Fruit fly (Drosophila melanogaster) whole organism, embryonic: ENCODE data around the gene iav.

Experiments
- Adf1 ChIP-seq: fragments of 200-800 bp; sonication (Bioruptor generic); IDR thresholded peaks from 2 replicates; pipeline ENCODE4 v1.3.6; 2022; ENCODE audit warnings: missing biosample characterization, missing genetic modification characterization
- Aef1 ChIP-seq: fragments of 200-800 bp; sonication (Bioruptor generic); IDR thresholded peaks from 3 replicates; pipeline ENCODE4 v1.3.6; 2022; ENCODE audit warnings: missing biosample characterization, missing genetic modification characterization
- B-H1 ChIP-seq: fragments of 200-800 bp; sonication (Bioruptor generic); IDR thresholded peaks from 3 replicates; pipeline ENCODE4 v1.3.6; 2022; ENCODE audit warnings: missing biosample characterization, missing genetic modification characterization
- B-H2 ChIP-seq: fragments of 200-800 bp; sonication (Bioruptor generic); optimal IDR thresholded peaks from 2 replicates; lab custom pipeline; 2018; ENCODE audit warnings: missing biosample characterization, mild to moderate bottlenecking, missing genetic modification characterization
- Bdp1 ChIP-seq: fragments of 200-800 bp; sonication (Bioruptor generic); optimal IDR thresholded peaks from 3 replicates; lab custom pipeline; 2016; ENCODE audit warnings: missing biosample characterization, missing genetic modification characterization
- Blimp-1 ChIP-seq: fragments of 200-800 bp; sonication (Bioruptor generic); optimal IDR thresholded peaks from 3 replicates; lab custom pipeline; 2018; ENCODE audit warnings: missing biosample characterization, missing genetic modification characterization, mild to moderate bottlenecking, moderate library complexity, missing genetic modification reagents
- C15 ChIP-seq: fragments of 200-800 bp; sonication (Bioruptor generic); IDR thresholded peaks from 3 replicates; pipeline ENCODE4 v1.3.6; 2022; ENCODE audit warnings: missing biosample characterization, missing genetic modification characterization
- CG10462 ChIP-seq: fragments of 200-800 bp; sonication (Bioruptor generic); optimal IDR thresholded peaks from 2 replicates; lab custom pipeline; 2016; ENCODE audit warnings: missing biosample characterization, missing genetic modification characterization
- CG11560 ChIP-seq: fragments of 200-800 bp; sonication (Bioruptor generic); IDR thresholded peaks from 3 replicates; pipeline ENCODE4 v1.3.6; 2022; ENCODE audit warnings: missing biosample characterization, missing genetic modification characterization
- CG12155 ChIP-seq: fragments of 200-800 bp; sonication (Bioruptor generic); optimal IDR thresholded peaks from 3 replicates; lab custom pipeline; 2016; ENCODE audit warnings: missing biosample characterization, missing genetic modification characterization
- CG15601 ChIP-seq: fragments of 200-800 bp; sonication (Bioruptor generic); optimal IDR thresholded peaks from 3 replicates; lab custom pipeline; 2019; ENCODE audit warnings: missing biosample characterization, mild to moderate bottlenecking, missing genetic modification characterization, moderate library complexity
- CG1603 ChIP-seq: fragments of 200-800 bp; sonication (Bioruptor generic); optimal IDR thresholded peaks from 2 replicates; lab custom pipeline; 2019; ENCODE audit warnings: missing biosample characterization, mild to moderate bottlenecking, missing genetic modification characterization, moderate library complexity
- CG16813 ChIP-seq: fragments of 200-800 bp; sonication (Bioruptor generic); IDR thresholded peaks from 3 replicates; pipeline ENCODE4 v1.3.6; 2022; ENCODE audit warnings: missing biosample characterization, missing genetic modification characterization; ENCODE audit not compliant: partially characterized antibody
- CG31365 ChIP-seq: fragments of 200-800 bp; sonication (Bioruptor generic); optimal IDR thresholded peaks from 2 replicates; lab custom pipeline; 2018; ENCODE audit warnings: missing biosample characterization, mild to moderate bottlenecking, missing genetic modification characterization
- CG34224 ChIP-seq: fragments of 200-800 bp; sonication (Bioruptor generic); IDR thresholded peaks from 3 replicates; pipeline ENCODE4 v1.3.6; 2022; ENCODE audit warnings: missing biosample characterization, missing genetic modification characterization; ENCODE audit not compliant: partially characterized antibody
- CG3847 ChIP-seq: fragments of 200-800 bp; sonication (Bioruptor generic); IDR thresholded peaks from 2 replicates; pipeline ENCODE4 v1.3.6; 2022; ENCODE audit warnings: missing biosample characterization, missing genetic modification characterization
- CG5953 ChIP-seq: fragments of 200-800 bp; sonication (Bioruptor generic); IDR thresholded peaks from 2 replicates; pipeline ENCODE4 v1.3.6; 2022; ENCODE audit warnings: missing biosample characterization, missing genetic modification characterization
- CG6854 ChIP-seq: fragments of 200-800 bp; sonication (Bioruptor generic); optimal IDR thresholded peaks from 3 replicates; lab custom pipeline; 2017; ENCODE audit warnings: missing biosample characterization, mild to moderate bottlenecking, missing genetic modification characterization
- CG7745 ChIP-seq: fragments of 200-800 bp; sonication (Bioruptor generic); optimal IDR thresholded peaks from 2 replicates; lab custom pipeline; 2018; ENCODE audit warnings: missing biosample characterization, mild to moderate bottlenecking, missing genetic modification characterization, moderate library complexity
- CG7839 ChIP-seq: fragments of 200-800 bp; sonication (Bioruptor generic); optimal IDR thresholded peaks from 3 replicates; lab custom pipeline; 2018; ENCODE audit warnings: missing biosample characterization, mild to moderate bottlenecking, missing genetic modification characterization, moderate library complexity
- CG7928 ChIP-seq: fragments of 200-800 bp; sonication (Bioruptor generic); optimal IDR thresholded peaks from 2 replicates; lab custom pipeline; 2017; ENCODE audit warnings: missing biosample characterization, mild to moderate bottlenecking, missing genetic modification characterization
- CG8359 ChIP-seq: fragments of 200-800 bp; sonication (Bioruptor generic); optimal IDR thresholded peaks from 2 replicates; lab custom pipeline; 2017; ENCODE audit warnings: missing biosample characterization, mild to moderate bottlenecking, missing genetic modification characterization, borderline replicate concordance
- CG9727 ChIP-seq: fragments of 200-800 bp; sonication (Bioruptor generic); optimal IDR thresholded peaks from 3 replicates; lab custom pipeline; 2017; ENCODE audit warnings: missing biosample characterization, mild to moderate bottlenecking, missing genetic modification characterization
- CG9817 ChIP-seq: fragments of 200-800 bp; sonication (Bioruptor generic); optimal IDR thresholded peaks from 2 replicates; lab custom pipeline; 2018; ENCODE audit warnings: missing biosample characterization, mild to moderate bottlenecking, missing genetic modification characterization, moderate library complexity
- Dad ChIP-seq: fragments of 200-800 bp; sonication (Bioruptor generic); optimal IDR thresholded peaks from 3 replicates; lab custom pipeline; 2016; ENCODE audit warnings: missing biosample characterization, missing genetic modification characterization
- Dip3 ChIP-seq: fragments of 200-800 bp; sonication (Bioruptor generic); optimal IDR thresholded peaks from 3 replicates; lab custom pipeline; 2016; ENCODE audit warnings: missing biosample characterization, missing genetic modification characterization
- Hey ChIP-seq: fragments of 200-800 bp; sonication (Bioruptor generic); optimal IDR thresholded peaks from 3 replicates; lab custom pipeline; 2018; ENCODE audit warnings: missing biosample characterization, mild to moderate bottlenecking, missing genetic modification characterization
- Hr51 ChIP-seq, 2 experiments: fragments of 200-800 bp; sonication (Bioruptor generic); optimal IDR thresholded peaks; 2 replicates in 1 of 2; 3 replicates in 1 of 2; lab custom pipeline; 2016 to 2018; ENCODE audit warnings: missing biosample characterization in 2 of 2, missing genetic modification characterization in 2 of 2, mild to moderate bottlenecking in 1 of 2, moderate library complexity in 1 of 2
- MESR4 ChIP-seq: fragments of 200-800 bp; sonication (Bioruptor generic); optimal IDR thresholded peaks from 2 replicates; lab custom pipeline; 2018; ENCODE audit warnings: missing biosample characterization, mild to moderate bottlenecking, missing genetic modification characterization, moderate library complexity
- Max ChIP-seq: fragments of 200-800 bp; sonication (Bioruptor generic); optimal IDR thresholded peaks from 2 replicates; lab custom pipeline; 2016; ENCODE audit warnings: missing biosample characterization, mild to moderate bottlenecking, missing genetic modification characterization
- Nf-YA ChIP-seq: fragments of 200-800 bp; sonication (Bioruptor generic); IDR thresholded peaks from 2 replicates; pipeline ENCODE4 v1.3.6; 2022; ENCODE audit warnings: missing biosample characterization, missing genetic modification characterization
- bcd ChIP-seq: fragments of 200-800 bp; sonication (Bioruptor generic); optimal IDR thresholded peaks from 2 replicates; lab custom pipeline; 2017; ENCODE audit warnings: missing biosample characterization, mild to moderate bottlenecking, missing genetic modification characterization
- btn ChIP-seq: fragments of 200-800 bp; sonication (Bioruptor generic); optimal IDR thresholded peaks from 2 replicates; lab custom pipeline; 2016; ENCODE audit warnings: missing biosample characterization, missing genetic modification characterization
- chif ChIP-seq, 2 experiments: fragments of 200-800 bp; sonication (Bioruptor generic); optimal IDR thresholded peaks; 3 replicates each; lab custom pipeline; 2016; ENCODE audit warnings: missing biosample characterization in 2 of 2, missing genetic modification characterization in 2 of 2
- ci ChIP-seq: fragments of 200-800 bp; sonication (Bioruptor generic); IDR thresholded peaks from 3 replicates; pipeline ENCODE4 v1.3.6; 2022; ENCODE audit warnings: missing biosample characterization, missing genetic modification characterization
- dati ChIP-seq: fragments of 200-800 bp; sonication (Bioruptor generic); IDR thresholded peaks from 2 replicates; pipeline ENCODE4 v1.3.6; 2022; ENCODE audit warnings: missing biosample characterization, missing genetic modification characterization
- fd64A ChIP-seq: fragments of 200-800 bp; sonication (Bioruptor generic); optimal IDR thresholded peaks from 3 replicates; lab custom pipeline; 2018; ENCODE audit warnings: missing biosample characterization, mild to moderate bottlenecking, missing genetic modification characterization
- fd96Cb ChIP-seq: fragments of 200-800 bp; sonication (Bioruptor generic); optimal IDR thresholded peaks from 2 replicates; lab custom pipeline; 2018; ENCODE audit warnings: missing biosample characterization, mild to moderate bottlenecking, missing genetic modification characterization, moderate library complexity
- fru ChIP-seq: fragments of >200 bp; optimal IDR thresholded peaks from 2 replicates; lab custom pipeline; 2017
- fu2 ChIP-seq: fragments of 200-800 bp; sonication (Bioruptor generic); optimal IDR thresholded peaks from 2 replicates; lab custom pipeline; 2016; ENCODE audit warnings: missing biosample characterization, missing genetic modification characterization
- gce ChIP-seq: fragments of 200-800 bp; sonication (Bioruptor generic); IDR thresholded peaks from 3 replicates; pipeline ENCODE4 v1.3.6; 2022; ENCODE audit warnings: missing biosample characterization, missing genetic modification characterization
- gsb ChIP-seq: fragments of 200-800 bp; sonication (Bioruptor generic); IDR thresholded peaks from 2 replicates; pipeline ENCODE4 v1.3.6; 2022; ENCODE audit warnings: missing biosample characterization, missing genetic modification characterization
- ind ChIP-seq: fragments of 200-800 bp; sonication (Bioruptor generic); optimal IDR thresholded peaks from 3 replicates; lab custom pipeline; 2016; ENCODE audit warnings: missing biosample characterization, missing genetic modification characterization
- nmo ChIP-seq: fragments of 200-800 bp; sonication (Bioruptor generic); optimal IDR thresholded peaks from 2 replicates; lab custom pipeline; 2018; ENCODE audit warnings: missing biosample characterization, mild to moderate bottlenecking, missing genetic modification characterization, moderate library complexity
- pan ChIP-seq, 4 experiments: fragments of >200 bp in 3 of 4; fragments of 200-800 bp in 1 of 4; sonication (Bioruptor generic) in 1 of 4; optimal IDR thresholded peaks in 3 of 4; IDR thresholded peaks in 1 of 4; 2 replicates each; pipeline versions ENCODE4 v1.3.6 to Lab custom; 2017 to 2022; ENCODE audit warnings: missing biosample characterization in 2 of 4, missing genetic modification characterization in 2 of 4, mixed read lengths in 1 of 4
- prd ChIP-seq, 3 experiments: fragments of >200 bp in 2 of 3; fragments of 200-800 bp in 1 of 3; sonication (Bioruptor generic) in 1 of 3; optimal IDR thresholded peaks in 2 of 3; IDR thresholded peaks in 1 of 3; 2 replicates in 2 of 3; 3 replicates in 1 of 3; pipeline versions ENCODE4 v1.3.6 to Lab custom; 2017 to 2022; ENCODE audit warnings: missing biosample characterization in 1 of 3, missing genetic modification characterization in 1 of 3
- slp2 ChIP-seq: fragments of 200-800 bp; sonication (Bioruptor generic); optimal IDR thresholded peaks from 2 replicates; lab custom pipeline; 2016; ENCODE audit warnings: missing biosample characterization, missing genetic modification characterization
- toy ChIP-seq: fragments of 200-800 bp; sonication (Bioruptor generic); IDR thresholded peaks from 2 replicates; pipeline ENCODE4 v1.3.6; 2022; ENCODE audit warnings: missing biosample characterization, missing genetic modification characterization
- unc-4 ChIP-seq: fragments of 200-800 bp; sonication (Bioruptor generic); IDR thresholded peaks from 2 replicates; pipeline ENCODE4 v1.3.6; 2022; ENCODE audit warnings: missing biosample characterization, missing genetic modification characterization; ENCODE audit not compliant: partially characterized antibody
- wor ChIP-seq: fragments of 200-800 bp; sonication (Bioruptor generic); IDR thresholded peaks from 2 replicates; pipeline ENCODE4 v1.3.6; 2022; ENCODE audit warnings: missing biosample characterization, missing genetic modification characterization
- z ChIP-seq: fragments of 200-800 bp; sonication (Bioruptor generic); IDR thresholded peaks from 3 replicates; pipeline ENCODE4 v1.3.6; 2022; ENCODE audit warnings: missing biosample characterization, missing genetic modification characterization

Gene iav

dm6 chrX:6853384-6853783, 39.6 kb downstream of the iav start (continued):
- TF ChIP-seq B-H1 (no peak), Adf1 (GFP tag; lab: Robert Waterston, UW) (peak; percentile 70; the same call in 1 of the 2 replicates), CG34224 (GFP tag; lab: Robert Waterston, UW) (no peak), wor (GFP tag; lab: Robert Waterston, UW) (no peak), Dad (GFP tag; lab: Kevin White, UChicago) (no peak), CG9727 (GFP tag; lab: Kevin White, UChicago) (no peak), Hr51 (GFP tag; optimal IDR thresholded peaks at IDR 0.05; lab: Kevin White, UChicago) (no peak), z (GFP tag; lab: Robert Waterston, UW) (no peak), ci (GFP tag; lab: Robert Waterston, UW) (peak; percentile 42; the same call in 1 of the 3 replicates), CG10462 (GFP tag; lab: Kevin White, UChicago) (no peak), Blimp-1 (GFP tag; lab: Kevin White, UChicago) (no peak), ind (GFP tag; lab: Kevin White, UChicago) (no peak), Aef1 (GFP tag; lab: Robert Waterston, UW) (no peak), Hey (tag; lab: Kevin White, UChicago) (no peak), CG7745 (tag; lab: Kevin White, UChicago) (no peak), CG15601 (tag; lab: Kevin White, UChicago) (no peak), Dip3 (GFP tag; lab: Kevin White, UChicago) (no peak), fd96Cb (tag; lab: Kevin White, UChicago) (no peak), CG7928 (GFP tag; lab: Kevin White, UChicago) (no peak), chif (GFP tag; optimal IDR thresholded peaks at IDR 0.05; lab: Kevin White, UChicago) (no peak), prd (optimal IDR thresholded peaks at IDR 0.05; lab: Kevin White, UChicago) (no peak), prd (GFP tag; IDR thresholded peaks at IDR 0.05; lab: Robert Waterston, UW) (no peak), CG1603 (tag; lab: Kevin White, UChicago) (no peak), dati (GFP tag; lab: Robert Waterston, UW) (no peak), btn (GFP tag; lab: Kevin White, UChicago) (no peak), gce (GFP tag; lab: Robert Waterston, UW) (no peak; the same call in 2 of the 3 replicates), CG6854 (GFP tag; lab: Kevin White, UChicago) (no peak), CG8359 (GFP tag; lab: Kevin White, UChicago) (no peak), CG16813 (no peak), CG5953 (no peak), fru (no peak), pan (optimal IDR thresholded peaks at IDR 0.05; lab: Kevin White, UChicago) (no peak), pan (GFP tag; optimal IDR thresholded peaks at IDR 0.05 in 1 of 2, IDR thresholded peaks at IDR 0.05 in 1 of 2) (no peak), CG7839 (tag; lab: Kevin White, UChicago) (no peak), fu2 (GFP tag; lab: Kevin White, UChicago) (no peak), bcd (GFP tag; lab: Kevin White, UChicago) (no peak), CG11560 (no peak), slp2 (GFP tag; lab: Kevin White, UChicago) (no peak), unc-4 (GFP tag; lab: Robert Waterston, UW) (no peak), MESR4 (no peak), Nf-YA (GFP tag; lab: Robert Waterston, UW) (no peak), gsb (no peak), B-H2 (GFP tag; lab: Kevin White, UChicago) (peak; percentile 54), nmo (GFP tag; lab: Kevin White, UChicago) (no peak), CG3847 (GFP tag; lab: Robert Waterston, UW) (no peak), CG31365 (tag; lab: Kevin White, UChicago) (peak; percentile 4), Bdp1 (GFP tag; lab: Kevin White, UChicago) (no peak), Max (GFP tag; lab: Kevin White, UChicago) (no peak), CG12155 (GFP tag; lab: Kevin White, UChicago) (no peak), fd64A (GFP tag; lab: Kevin White, UChicago) (no peak), toy (no peak), C15 (GFP tag; lab: Robert Waterston, UW) (no peak), CG9817 (tag; lab: Kevin White, UChicago) (no peak)
